Fruit fly (Drosophila melanogaster) whole organism, pupa: ENCODE results near the gene CG10283.

ENCODE experiments used
- CG10348 ChIP-seq: fragments of 200-800 bp; sonication (Bioruptor generic); IDR thresholded peaks from 2 replicates; pipeline ENCODE4 v1.3.6; 2022; ENCODE audit warnings: missing biosample characterization, missing genetic modification characterization
- CG12605 ChIP-seq: fragments of 200-800 bp; sonication (Bioruptor generic); IDR thresholded peaks from 2 replicates; pipeline ENCODE4 v1.3.6; 2022; ENCODE audit warnings: missing biosample characterization, missing genetic modification characterization
- CG13204 ChIP-seq: fragments of 200-800 bp; sonication (Bioruptor generic); optimal IDR thresholded peaks from 2 replicates; lab custom pipeline; 2018; ENCODE audit warnings: missing biosample characterization, mild to moderate bottlenecking, missing genetic modification characterization, moderate library complexity
- CG14655 ChIP-seq: fragments of 200-800 bp; sonication (Bioruptor generic); optimal IDR thresholded peaks from 3 replicates; lab custom pipeline; 2017; ENCODE audit warnings: mild to moderate bottlenecking, missing biosample characterization, missing genetic modification reagents, missing genetic modification characterization
- CG15710 ChIP-seq: fragments of 200-800 bp; sonication (Bioruptor generic); optimal IDR thresholded peaks from 2 replicates; lab custom pipeline; 2018; ENCODE audit warnings: missing biosample characterization, mild to moderate bottlenecking, missing genetic modification characterization, moderate library complexity
- CG17806 ChIP-seq: fragments of 200-800 bp; sonication (Bioruptor generic); optimal IDR thresholded peaks from 2 replicates; lab custom pipeline; 2018; ENCODE audit warnings: missing biosample characterization, mild to moderate bottlenecking, missing genetic modification characterization, moderate library complexity
- CG32121 ChIP-seq: fragments of 200-800 bp; sonication (Bioruptor generic); IDR thresholded peaks from 2 replicates; pipeline ENCODE4 v1.3.6; 2022; ENCODE audit warnings: missing biosample characterization, missing genetic modification characterization
- CG34367 ChIP-seq: fragments of 200-800 bp; sonication (Bioruptor generic); optimal IDR thresholded peaks from 2 replicates; lab custom pipeline; 2018; ENCODE audit warnings: missing biosample characterization, mild to moderate bottlenecking, missing genetic modification characterization
- CG4496 ChIP-seq: fragments of 200-800 bp; sonication (Bioruptor generic); IDR thresholded peaks from 3 replicates; pipeline ENCODE4 v1.3.6; 2022; ENCODE audit warnings: missing biosample characterization, missing genetic modification characterization
- CG8159 ChIP-seq: fragments of 200-800 bp; sonication (Bioruptor generic); optimal IDR thresholded peaks from 3 replicates; lab custom pipeline; 2018; ENCODE audit warnings: missing biosample characterization, mild to moderate bottlenecking, missing genetic modification characterization, moderate library complexity
- CG8301 ChIP-seq: fragments of 200-800 bp; sonication (Bioruptor generic); optimal IDR thresholded peaks from 2 replicates; lab custom pipeline; 2018; ENCODE audit warnings: missing biosample characterization, mild to moderate bottlenecking, missing genetic modification characterization
- CG9948 ChIP-seq: fragments of 200-800 bp; sonication (Bioruptor generic); optimal IDR thresholded peaks from 2 replicates; lab custom pipeline; 2018; ENCODE audit warnings: missing biosample characterization, mild to moderate bottlenecking, missing genetic modification characterization, moderate library complexity
- D1 ChIP-seq: fragments of 200-800 bp; sonication (Bioruptor generic); optimal IDR thresholded peaks from 2 replicates; lab custom pipeline; 2018; ENCODE audit warnings: missing biosample characterization, mild to moderate bottlenecking, missing genetic modification characterization, moderate library complexity
- EcR ChIP-seq: fragments of 200-800 bp; sonication (Bioruptor generic); optimal IDR thresholded peaks from 3 replicates; lab custom pipeline; 2019; ENCODE audit warnings: missing biosample characterization, missing genetic modification characterization, mild to moderate bottlenecking, moderate library complexity, missing genetic modification reagents
- Ets98B ChIP-seq: fragments of 200-800 bp; sonication (Bioruptor generic); IDR thresholded peaks from 2 replicates; pipeline ENCODE4 v1.3.6; 2022; ENCODE audit warnings: missing biosample characterization, missing genetic modification characterization
- Pif1A ChIP-seq: fragments of 200-800 bp; sonication (Bioruptor generic); optimal IDR thresholded peaks from 3 replicates; lab custom pipeline; 2016; ENCODE audit warnings: missing biosample characterization, missing genetic modification characterization
- Pif1B ChIP-seq: fragments of 200-800 bp; sonication (Bioruptor generic); optimal IDR thresholded peaks from 3 replicates; lab custom pipeline; 2016; ENCODE audit warnings: missing biosample characterization, missing genetic modification characterization
- Snoo ChIP-seq: fragments of 200-800 bp; sonication (Bioruptor generic); optimal IDR thresholded peaks from 3 replicates; lab custom pipeline; 2017; ENCODE audit warnings: missing biosample characterization, mild to moderate bottlenecking, missing genetic modification characterization, inconsistent platforms
- fd96Ca ChIP-seq: fragments of 200-800 bp; sonication (Bioruptor generic); IDR thresholded peaks from 3 replicates; pipeline ENCODE4 v1.3.6; 2022; ENCODE audit warnings: missing biosample characterization, missing genetic modification characterization
- gl ChIP-seq: fragments of 200-800 bp; sonication (Bioruptor generic); optimal IDR thresholded peaks from 2 replicates; lab custom pipeline; 2018; ENCODE audit warnings: missing biosample characterization, mild to moderate bottlenecking, missing genetic modification characterization
- rn ChIP-seq: fragments of 200-800 bp; sonication (Bioruptor generic); IDR thresholded peaks from 2 replicates; pipeline ENCODE4 v1.3.6; 2022; ENCODE audit warnings: missing biosample characterization, missing genetic modification characterization

The CG10283 gene

dm6 chr2L:18465402-18466201 is 18.7 kb downstream of the CG10283 start:
- no peak for TF ChIP-seq rn
- TF ChIP-seq Pif1A: peak; percentile 65
- TF ChIP-seq gl (tag; lab: Kevin White, UChicago): no peak
- TF ChIP-seq CG17806: peak; percentile 56
- TF ChIP-seq Ets98B (GFP tag; lab: Robert Waterston, UW): no peak; the same call in 1 of the 2 replicates
- TF ChIP-seq CG14655 (GFP tag; lab: Kevin White, UChicago): peak; percentile 83
- peak; percentile 74 for TF ChIP-seq CG8301
- TF ChIP-seq CG10348 (GFP tag; lab: Robert Waterston, UW): no peak
- TF ChIP-seq CG32121 (GFP tag; lab: Robert Waterston, UW): no peak; the same call in none of the 2 replicates
- peak; percentile 70 for TF ChIP-seq CG8159 (tag; lab: Kevin White, UChicago)
- TF ChIP-seq Pif1B: peak; percentile 73
- TF ChIP-seq CG15710: peak; percentile 53
- TF ChIP-seq CG12605: 0 out of 2 replicates have a peak, but pooled peaks have one; percentile 24
- TF ChIP-seq CG4496: peak; percentile 25; the same call in 1 of the 3 replicates
- TF ChIP-seq CG13204 (GFP tag; lab: Kevin White, UChicago): peak; percentile 19
- TF ChIP-seq CG9948 (tag; lab: Kevin White, UChicago): peak; percentile 70
- 0 out of 3 replicates have a peak, but pooled peaks have one; percentile 38 for TF ChIP-seq fd96Ca (GFP tag; lab: Robert Waterston, UW)
- TF ChIP-seq D1 (tag; lab: Kevin White, UChicago): peak; percentile 84
- peak; percentile 83 for TF ChIP-seq Snoo (tag; lab: Kevin White, UChicago)
- TF ChIP-seq CG34367 (tag; lab: Kevin White, UChicago): peak; percentile 20
- peak; percentile 98 for TF ChIP-seq EcR (GFP tag; lab: Kevin White, UChicago)

- no peak for TF ChIP-seq CG12605
- TF ChIP-seq rn: no peak
- no peak for TF ChIP-seq Snoo (tag; lab: Kevin White, UChicago)
- TF ChIP-seq CG8159 (tag; lab: Kevin White, UChicago): no peak
- TF ChIP-seq CG13204 (GFP tag; lab: Kevin White, UChicago): peak; percentile 62
- TF ChIP-seq CG17806: no peak
- TF ChIP-seq gl (tag; lab: Kevin White, UChicago): peak; percentile 22
- no peak for TF ChIP-seq D1 (tag; lab: Kevin White, UChicago)
- peak; percentile 97 for TF ChIP-seq EcR (GFP tag; lab: Kevin White, UChicago)
- no peak for TF ChIP-seq Pif1B
- 0 out of 2 replicates have a peak, but pooled peaks have one; percentile 37 for TF ChIP-seq Ets98B (GFP tag; lab: Robert Waterston, UW)
- TF ChIP-seq CG10348 (GFP tag; lab: Robert Waterston, UW): no peak
- no peak for TF ChIP-seq CG4496
- peak; percentile 53 for TF ChIP-seq fd96Ca (GFP tag; lab: Robert Waterston, UW)
Measured at dm6 chr2L:18464116-18464530, 20.2 kb downstream of the CG10283 start.

- TF ChIP-seq gl (tag; lab: Kevin White, UChicago) (peak; percentile 34), CG14655 (GFP tag; lab: Kevin White, UChicago) (peak; percentile 86), CG13204 (GFP tag; lab: Kevin White, UChicago) (no peak), CG17806 (peak; percentile 84), CG32121 (GFP tag; lab: Robert Waterston, UW) (0 out of 2 replicates have a peak, but pooled peaks have one; percentile 22), CG15710 (peak; percentile 67), Ets98B (GFP tag; lab: Robert Waterston, UW) (0 out of 2 replicates have a peak, but pooled peaks have one; percentile 15), Pif1A (peak; percentile 61), CG34367 (tag; lab: Kevin White, UChicago) (peak; percentile 59), CG10348 (GFP tag; lab: Robert Waterston, UW) (no peak), EcR (GFP tag; lab: Kevin White, UChicago) (no peak), CG9948 (tag; lab: Kevin White, UChicago) (peak; percentile 72), CG8301 (peak; percentile 84), fd96Ca (GFP tag; lab: Robert Waterston, UW) (no peak), rn (no peak), CG4496 (peak; percentile 64; the same call in 2 of the 3 replicates), CG12605 (0 out of 2 replicates have a peak, but pooled peaks have one; percentile 12), Snoo (tag; lab: Kevin White, UChicago) (peak; percentile 35), Pif1B (peak; percentile 42), CG8159 (tag; lab: Kevin White, UChicago) (peak; percentile 74), D1 (tag; lab: Kevin White, UChicago) (peak; percentile 40)
Measured at dm6 chr2L:18463610-18464009, 20.7 kb downstream of the CG10283 start.

dm6 chr2L:18459698-18460348 is 24.5 kb downstream of the CG10283 start:
- peak; percentile 46 for TF ChIP-seq CG34367 (tag; lab: Kevin White, UChicago)
- TF ChIP-seq CG15710: peak; percentile 42
- TF ChIP-seq Ets98B (GFP tag; lab: Robert Waterston, UW): peak; percentile 69
- no peak for TF ChIP-seq CG9948 (tag; lab: Kevin White, UChicago)
- peak; percentile 71 for TF ChIP-seq CG32121 (GFP tag; lab: Robert Waterston, UW)
- TF ChIP-seq CG10348 (GFP tag; lab: Robert Waterston, UW): no peak
- peak; percentile 90 for TF ChIP-seq EcR (GFP tag; lab: Kevin White, UChicago)
- TF ChIP-seq Pif1A: peak; percentile 52
- peak; percentile 30 for TF ChIP-seq CG17806
- TF ChIP-seq CG14655 (GFP tag; lab: Kevin White, UChicago): peak; percentile 36
- peak; percentile 40 for TF ChIP-seq CG12605
- TF ChIP-seq Pif1B: peak; percentile 44
- TF ChIP-seq Snoo (tag; lab: Kevin White, UChicago): peak; percentile 25
- TF ChIP-seq CG8159 (tag; lab: Kevin White, UChicago): peak; percentile 35
- TF ChIP-seq CG4496: no peak; the same call in 1 of the 3 replicates
- peak; percentile 52 for TF ChIP-seq CG13204 (GFP tag; lab: Kevin White, UChicago)
- TF ChIP-seq CG8301: peak; percentile 2
- TF ChIP-seq rn: no peak
- TF ChIP-seq gl (tag; lab: Kevin White, UChicago): peak; percentile 64
- TF ChIP-seq D1 (tag; lab: Kevin White, UChicago): no peak
- TF ChIP-seq fd96Ca (GFP tag; lab: Robert Waterston, UW): peak; percentile 79
- TF ChIP-seq, all 21 proteins: peak for 16
